Worm (Caenorhabditis elegans) whole organism, mixed stage, embryonic: ENCODE results near the gene str-182.

Experiments used
- M03D4.4 ChIP-seq: sonication (generic microtip); optimal IDR thresholded peaks from 2 replicates; lab custom pipeline; 2017; ENCODE audit warnings: mild to moderate bottlenecking, missing genetic modification characterization, missing compliant biosample characterization
- blmp-1 ChIP-seq: fragments of 150-350 bp; optimal IDR thresholded peaks from 2 replicates; lab custom pipeline; 2014; ENCODE audit warnings: missing biosample characterization, missing genetic modification characterization
- ces-1 ChIP-seq: fragments of 150-350 bp; optimal IDR thresholded peaks from 2 replicates; lab custom pipeline; 2014; ENCODE audit warnings: missing biosample characterization, missing genetic modification reagents, missing genetic modification characterization
- nhr-76 ChIP-seq: sonication (generic microtip); optimal IDR thresholded peaks from 2 replicates; lab custom pipeline; 2017; ENCODE audit warnings: missing biosample characterization, missing genetic modification characterization
- unc-39 ChIP-seq: fragments of 150-350 bp; optimal IDR thresholded peaks from 2 replicates; lab custom pipeline; 2014; ENCODE audit warnings: missing biosample characterization, missing genetic modification characterization
- unc-62 ChIP-seq: fragments of 150-350 bp; optimal IDR thresholded peaks from 2 replicates; lab custom pipeline; 2014; ENCODE audit warnings: missing biosample characterization, missing genetic modification reagents, missing genetic modification characterization

ce11 chrV:10241121-10241803, 8.0 kb upstream of the str-182 start, which contains the start of the genes C12D8.21 and col-148:
- TF ChIP-seq blmp-1 = no peak
- TF ChIP-seq unc-39 (tag; lab: Kevin White, UChicago) = no peak
- TF ChIP-seq M03D4.4 (tag; lab: Kevin White, UChicago) = no peak
- TF ChIP-seq ces-1 (GFP tag; lab: Kevin White, UChicago) = no peak
- no peak for TF ChIP-seq unc-62 (GFP tag; lab: Kevin White, UChicago)
- no peak for TF ChIP-seq nhr-76 (tag; lab: Kevin White, UChicago)
